Worm (Caenorhabditis elegans): ENCODE results near the gene F42A10.7.

- TF ChIP-seq flt-1 (GFP tag; IDR thresholded peaks at IDR 0.05) (no peak), klf-2 (GFP tag; conservative IDR thresholded peaks at IDR 0.05) (no peak), med-1 (GFP tag; optimal IDR thresholded peaks at IDR 0.05; ENCODE audit: insufficient read depth) (no peak), tab-1 (GFP tag; IDR thresholded peaks at IDR 0.05) (no peak), ztf-23 (GFP tag; IDR thresholded peaks at IDR 0.05) (no peak), cog-1 (tag; optimal IDR thresholded peaks at IDR 0.05) (no peak), T22C8.4 (GFP tag; IDR thresholded peaks at IDR 0.05) (no peak), ref-1 (GFP tag; conservative IDR thresholded peaks at IDR 0.05) (no peak)
These were observed 28.6 kb upstream of the F42A10.7 start for ce11 chrIII:6207046-6207445.
